Fruit fly (Drosophila melanogaster) whole organism, wandering third instar larva: ENCODE results near the gene CG9192.

Experiments used
- CG32264 ChIP-seq: fragments of 200-800 bp; sonication (Bioruptor generic); optimal IDR thresholded peaks from 2 replicates; lab custom pipeline; 2016; ENCODE audit warnings: missing biosample characterization, missing genetic modification characterization
- CrebA ChIP-seq: fragments of 200-800 bp; sonication (Bioruptor generic); optimal IDR thresholded peaks from 2 replicates; lab custom pipeline; 2016; ENCODE audit warnings: missing biosample characterization, mild to moderate bottlenecking, missing genetic modification characterization, borderline replicate concordance
- Dif ChIP-seq: fragments of 200-275, 200-300 bp; sonication (Bioruptor generic); optimal IDR thresholded peaks from 2 replicates; lab custom pipeline; 2018; ENCODE audit warnings: missing biosample characterization, missing genetic modification characterization; ENCODE audit not compliant: partially characterized antibody
- GATAd ChIP-seq: sonication (Bioruptor generic); optimal IDR thresholded peaks from 2 replicates; lab custom pipeline; 2016; ENCODE audit warnings: missing biosample characterization, missing genetic modification characterization
- HLH106 ChIP-seq: fragments of 200-800 bp; optimal IDR thresholded peaks from 3 replicates; lab custom pipeline; 2019; ENCODE audit warnings: missing biosample characterization, mild to moderate bottlenecking, missing genetic modification characterization, moderate library complexity
- Hnf4 ChIP-seq: fragments of 200-800 bp; sonication (Bioruptor generic); optimal IDR thresholded peaks from 2 replicates; lab custom pipeline; 2016; ENCODE audit warnings: missing biosample characterization, mild to moderate bottlenecking, missing genetic modification characterization
- Hr83 ChIP-seq: fragments of 200-300 bp; sonication (Bioruptor generic); optimal IDR thresholded peaks from 2 replicates; lab custom pipeline; 2016; ENCODE audit warnings: missing biosample characterization, mild to moderate bottlenecking, missing genetic modification characterization, moderate library complexity; ENCODE audit not compliant: poor library complexity, severe bottlenecking
- Jra ChIP-seq: sonication (Bioruptor generic); optimal IDR thresholded peaks from 2 replicates; lab custom pipeline; 2016; ENCODE audit warnings: missing biosample characterization, missing genetic modification characterization
- Mio ChIP-seq: sonication (Bioruptor generic); optimal IDR thresholded peaks from 2 replicates; lab custom pipeline; 2016; ENCODE audit warnings: missing biosample characterization, missing genetic modification characterization
- N ChIP-seq: fragments of >200 bp; optimal IDR thresholded peaks from 2 replicates; lab custom pipeline; 2018; ENCODE audit warnings: missing biosample characterization, missing external identifiers, missing genetic modification characterization
- Rel ChIP-seq, 2 experiments: fragments of 200-800 bp; sonication (Bioruptor generic) in 1 of 2; optimal IDR thresholded peaks; 2 replicates in 1 of 2; 3 replicates in 1 of 2; lab custom pipeline; 2016 to 2019; ENCODE audit warnings: mild to moderate bottlenecking in 2 of 2, missing biosample characterization in 2 of 2, missing genetic modification characterization in 2 of 2, moderate library complexity in 1 of 2
- Sp1 ChIP-seq: fragments of 200-800 bp; sonication (Bioruptor generic); optimal IDR thresholded peaks from 3 replicates; lab custom pipeline; 2019; ENCODE audit warnings: missing biosample characterization, mild to moderate bottlenecking, missing genetic modification characterization, moderate library complexity
- Vsx2 ChIP-seq: fragments of 200-300, 225-300 bp; sonication (Bioruptor generic); optimal IDR thresholded peaks from 2 replicates; lab custom pipeline; 2018; ENCODE audit warnings: missing biosample characterization, missing genetic modification characterization; ENCODE audit not compliant: partially characterized antibody
- dl ChIP-seq, 2 experiments: fragments of 175-275, 200-275 bp in 1 of 2; fragments of 200-275 bp in 1 of 2; sonication (Bioruptor generic); optimal IDR thresholded peaks; lab custom pipeline; 2018; ENCODE audit warnings: mild to moderate bottlenecking in 2 of 2, missing biosample characterization in 2 of 2, missing genetic modification characterization in 2 of 2, moderate library complexity in 2 of 2; ENCODE audit not compliant: partially characterized antibody in 2 of 2, insufficient read depth in 1 of 2
- dmrt93B ChIP-seq: fragments of 200-800 bp; sonication (Bioruptor generic); optimal IDR thresholded peaks from 2 replicates; lab custom pipeline; 2018; ENCODE audit warnings: missing biosample characterization, mild to moderate bottlenecking, missing genetic modification characterization
- ey ChIP-seq: fragments of 200-800 bp; sonication (Bioruptor generic); optimal IDR thresholded peaks from 2 replicates; lab custom pipeline; 2016; ENCODE audit warnings: missing biosample characterization, missing genetic modification characterization
- foxo ChIP-seq, 2 experiments: fragments of 200-800 bp; sonication (Bioruptor generic); optimal IDR thresholded peaks; 2 replicates in 1 of 2; 3 replicates in 1 of 2; lab custom pipeline; 2016 to 2017; ENCODE audit warnings: missing biosample characterization in 2 of 2, missing genetic modification characterization in 2 of 2
- fru ChIP-seq: fragments of 200-800 bp; sonication (Bioruptor generic); optimal IDR thresholded peaks from 3 replicates; lab custom pipeline; 2016; ENCODE audit warnings: missing biosample characterization, mild to moderate bottlenecking, missing genetic modification characterization
- h ChIP-seq: fragments of 200-800 bp; sonication (Bioruptor generic); optimal IDR thresholded peaks from 3 replicates; lab custom pipeline; 2016; ENCODE audit warnings: missing biosample characterization, mild to moderate bottlenecking, missing genetic modification characterization
- jim ChIP-seq: fragments of 175-275, 200-325 bp; sonication (Bioruptor generic); optimal IDR thresholded peaks from 2 replicates; lab custom pipeline; 2016; ENCODE audit warnings: missing biosample characterization, mild to moderate bottlenecking, missing genetic modification characterization
- lola ChIP-seq: fragments of >200 bp; optimal IDR thresholded peaks from 2 replicates; lab custom pipeline; 2017; ENCODE audit warnings: missing biosample characterization, missing genetic modification characterization
- psq ChIP-seq: fragments of 200-800 bp; sonication (Bioruptor generic); optimal IDR thresholded peaks from 3 replicates; lab custom pipeline; 2017; ENCODE audit warnings: missing biosample characterization, mild to moderate bottlenecking, missing genetic modification characterization, moderate library complexity
- rgr ChIP-seq: fragments of 200-800 bp; sonication (Bioruptor generic); optimal IDR thresholded peaks from 3 replicates; lab custom pipeline; 2016; ENCODE audit warnings: missing biosample characterization, mild to moderate bottlenecking, missing genetic modification characterization
- sv ChIP-seq: fragments of 200-800 bp; sonication (Bioruptor generic); optimal IDR thresholded peaks from 3 replicates; lab custom pipeline; 2016; ENCODE audit warnings: missing biosample characterization, missing genetic modification characterization
- tai ChIP-seq: sonication (Bioruptor generic); optimal IDR thresholded peaks from 2 replicates; lab custom pipeline; 2016; ENCODE audit warnings: missing biosample characterization, missing genetic modification characterization
- usp ChIP-seq: fragments of >200 bp; optimal IDR thresholded peaks from 2 replicates; lab custom pipeline; 2017; ENCODE audit warnings: missing biosample characterization, missing genetic modification characterization

Gene CG9192

dm6 chr3L:1232582-1232981, 5.5 kb downstream of the CG9192 start, which contains the start of gene CG33965:
CG33965 (plus strand) TSS chr3L:1232882.
- no peak for TF ChIP-seq dl (GFP tag; optimal IDR thresholded peaks at IDR 0.05; lab: Kevin White, UChicago; ENCODE audit: insufficient read depth in 1 of 2, partially characterized antibody in 2 of 2)
- TF ChIP-seq Hnf4 (GFP tag; lab: Kevin White, UChicago): no peak

DNA sequence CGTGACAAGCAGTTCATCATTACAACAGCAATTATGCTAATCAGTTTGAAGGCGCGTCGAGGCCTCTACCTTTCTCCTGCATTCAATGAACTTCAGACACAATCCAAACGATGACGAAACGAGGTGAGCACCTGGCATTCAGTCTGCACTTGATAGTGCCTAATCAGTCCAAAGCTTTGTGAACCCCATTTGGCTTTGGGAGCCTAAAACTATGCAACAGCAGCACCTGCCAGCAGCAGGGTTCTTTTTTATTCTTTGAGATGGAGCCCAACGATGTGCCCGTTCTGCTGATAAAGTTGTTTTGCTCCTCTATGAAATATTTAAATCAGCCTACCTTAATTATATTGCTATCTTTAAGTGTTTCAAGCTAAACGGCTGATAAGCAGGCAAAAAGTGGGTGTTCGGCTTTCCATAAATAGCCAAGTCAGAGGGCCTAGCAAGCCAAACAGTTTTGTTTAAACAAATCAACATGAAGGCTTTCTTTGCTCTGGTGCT, 10.8 kb downstream of the CG9192 start, which contains the start of gene LysS:
TSS of gene LysS (plus strand) at position 445 of the 495 bp plus-strand sequence.
- TF ChIP-seq lola (GFP tag; lab: Kevin White, UChicago) (no peak), dmrt93B (GFP tag; lab: Kevin White, UChicago) (no peak), rgr (no peak), Rel (GFP tag; optimal IDR thresholded peaks at IDR 0.05; lab: Kevin White, UChicago) (no peak), Rel (tag; optimal IDR thresholded peaks at IDR 0.05; lab: Kevin White, UChicago) (peak; percentile 91), GATAd (GFP tag; lab: Kevin White, UChicago) (no peak), N (no peak), Dif (no peak), dl (GFP tag; optimal IDR thresholded peaks at IDR 0.05; lab: Kevin White, UChicago; ENCODE audit: insufficient read depth in 1 of 2, partially characterized antibody in 2 of 2) (no peak), sv (GFP tag; lab: Kevin White, UChicago) (no peak)

dm6 chr3L:1218596-1218995, 19.5 kb downstream of the CG9192 start, which contains the start of gene LysP:
LysP (minus strand) TSS chr3L:1218696.
- TF ChIP-seq Vsx2 (no peak), h (GFP tag; lab: Kevin White, UChicago) (peak; percentile 4), jim (GFP tag; lab: Kevin White, UChicago) (no peak), foxo (GFP tag; optimal IDR thresholded peaks at IDR 0.05; lab: Kevin White, UChicago) (peak in 1 of 2 experiments; percentile 3)

- TF ChIP-seq usp: no peak
- TF ChIP-seq Jra (GFP tag; lab: Kevin White, UChicago): no peak
Measured at dm6 chr3L:1216460-1216859, 21.7 kb downstream of the CG9192 start.

DNA sequence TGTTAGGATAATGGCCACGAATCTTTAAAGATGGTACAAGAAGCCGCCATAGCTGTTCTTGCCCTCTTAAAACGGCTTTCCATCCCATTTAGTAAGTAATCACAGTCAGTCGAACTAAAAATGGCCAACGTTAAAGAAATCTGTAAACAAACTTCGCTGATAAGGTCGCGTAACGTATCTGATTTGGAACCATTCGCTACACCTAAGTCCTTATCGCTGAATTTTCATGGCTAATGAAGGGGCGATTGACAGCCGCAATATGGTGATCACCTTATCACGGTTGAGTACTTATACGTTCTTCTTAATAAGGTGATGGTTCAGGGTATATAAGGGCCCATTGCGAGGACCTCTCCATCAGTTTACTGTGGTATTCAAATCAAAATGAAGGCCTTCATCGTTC, 25.5 kb downstream of the CG9192 start, which contains the start of gene LysE:
TSS of gene LysE (plus strand) at position 257 of the 400 bp plus-strand sequence.
- no peak for TF ChIP-seq foxo (GFP tag; optimal IDR thresholded peaks at IDR 0.05; lab: Kevin White, UChicago)
- TF ChIP-seq fru (GFP tag; lab: Kevin White, UChicago): no peak
- no peak for TF ChIP-seq dl (GFP tag; optimal IDR thresholded peaks at IDR 0.05; lab: Kevin White, UChicago; ENCODE audit: insufficient read depth in 1 of 2, partially characterized antibody in 2 of 2)
- TF ChIP-seq CrebA (GFP tag; lab: Kevin White, UChicago): no peak
- TF ChIP-seq Sp1 (GFP tag; lab: Kevin White, UChicago): no peak
- no peak for TF ChIP-seq jim (GFP tag; lab: Kevin White, UChicago)
- TF ChIP-seq sv (GFP tag; lab: Kevin White, UChicago): no peak
- TF ChIP-seq Vsx2: no peak
- no peak for TF ChIP-seq rgr
- TF ChIP-seq GATAd (GFP tag; lab: Kevin White, UChicago): no peak
- no peak for TF ChIP-seq CG32264 (GFP tag; lab: Kevin White, UChicago)
- TF ChIP-seq HLH106 (tag; lab: Kevin White, UChicago): no peak
- TF ChIP-seq Jra (GFP tag; lab: Kevin White, UChicago): no peak
- no peak for TF ChIP-seq ey (GFP tag; lab: Kevin White, UChicago)
- no peak for TF ChIP-seq Mio (GFP tag; lab: Kevin White, UChicago)
- TF ChIP-seq psq: no peak
- no peak for TF ChIP-seq Hnf4 (GFP tag; lab: Kevin White, UChicago)
- TF ChIP-seq tai (GFP tag; lab: Kevin White, UChicago): no peak

DNA sequence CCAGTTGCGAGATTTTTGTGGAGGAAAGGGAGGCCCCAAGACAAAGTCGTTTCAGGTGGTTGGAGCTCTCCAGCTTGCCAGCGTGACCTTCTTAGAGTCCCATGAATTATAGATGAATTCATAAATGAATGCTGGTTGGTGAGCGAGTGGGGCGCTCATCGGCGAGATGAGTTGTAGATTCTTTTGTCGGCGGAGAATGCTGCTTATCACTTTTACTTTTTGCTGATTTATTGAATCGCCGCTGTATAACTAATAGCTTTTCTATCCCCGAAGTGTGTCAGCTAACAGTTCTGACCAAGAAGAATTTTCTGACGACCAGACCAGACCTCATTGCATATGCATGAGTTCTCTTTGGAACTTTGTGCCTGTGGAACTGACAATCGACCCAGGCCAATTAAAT, 26.0 kb downstream of the CG9192 start:
- no peak for TF ChIP-seq Hr83 (GFP tag; lab: Kevin White, UChicago)
- no peak for TF ChIP-seq h (GFP tag; lab: Kevin White, UChicago)
